Worm (Caenorhabditis elegans): Measurements from ENCODE around the gene srx-86.

Gene srx-86

DNA sequence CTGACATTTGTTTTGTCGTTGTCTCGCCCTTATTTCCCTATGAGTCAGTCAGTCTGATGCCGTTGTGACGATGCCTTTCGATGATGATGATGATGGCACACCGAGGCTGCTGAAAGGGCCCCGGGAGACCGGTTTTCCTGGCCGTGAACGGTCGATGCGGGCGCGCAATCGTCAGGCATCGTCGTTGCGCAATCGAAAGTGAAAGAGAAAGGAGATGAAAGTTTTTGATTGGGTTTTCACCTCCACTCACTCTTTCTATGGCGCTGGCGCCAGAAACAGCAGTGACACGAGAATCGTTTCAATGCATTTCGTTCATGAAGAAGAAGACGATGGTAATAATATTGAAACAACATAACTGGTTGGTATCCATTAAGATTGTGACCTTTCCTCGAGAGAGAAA lies 29.8 kb upstream of the srx-86 start (continued):
- TF ChIP-seq ceh-90 (tag; optimal IDR thresholded peaks at IDR 0.05), result no peak
- peak; percentile 41 for TF ChIP-seq rnt-1 (tag; optimal IDR thresholded peaks at IDR 0.05)
- peak; percentile 14 for TF ChIP-seq jun-1 (tag; optimal IDR thresholded peaks at IDR 0.05)
- TF ChIP-seq fos-1 (tag; optimal IDR thresholded peaks at IDR 0.05), result no peak
- TF ChIP-seq alr-1 (tag; optimal IDR thresholded peaks at IDR 0.05; ENCODE audit: borderline replicate concordance), result no peak
- TF ChIP-seq ama-1 (optimal IDR thresholded peaks at IDR 0.05), result no peak
- TF ChIP-seq elt-2 (tag; optimal IDR thresholded peaks at IDR 0.05), result no peak
- peak; percentile 96 for TF ChIP-seq grh-1 (GFP tag; IDR thresholded peaks at IDR 0.05)
- TF ChIP-seq pax-3 (tag; optimal IDR thresholded peaks at IDR 0.05), result peak; percentile 27
- TF ChIP-seq zag-1 (tag; optimal IDR thresholded peaks at IDR 0.05), result no peak
- TF ChIP-seq snpc-4 (tag; optimal IDR thresholded peaks at IDR 0.05), result no peak
- no peak for TF ChIP-seq pqm-1 (tag; optimal IDR thresholded peaks at IDR 0.05)
- no peak for TF ChIP-seq lir-3 (tag; optimal IDR thresholded peaks at IDR 0.05; ENCODE audit: poor library complexity)
- TF ChIP-seq ceh-82 (tag; optimal IDR thresholded peaks at IDR 0.05), result no peak
- TF ChIP-seq ceh-63 (GFP tag; optimal IDR thresholded peaks at IDR 0.05), result no peak
- peak in 1 of 2 experiments; percentile 58 for TF ChIP-seq egl-27 (tag; optimal IDR thresholded peaks at IDR 0.05)
- TF ChIP-seq mdl-1 (tag; optimal IDR thresholded peaks at IDR 0.05), result peak in 1 of 2 experiments; percentile 57
- peak in 1 of 2 experiments; percentile 31 for TF ChIP-seq lin-35 (GFP tag; optimal IDR thresholded peaks at IDR 0.05)
- peak; percentile 13 for TF ChIP-seq lin-13 (GFP tag; optimal IDR thresholded peaks at IDR 0.05)
- peak; percentile 59 for TF ChIP-seq pag-3 (tag; optimal IDR thresholded peaks at IDR 0.05; ENCODE audit: borderline replicate concordance, insufficient read depth)
- no peak for TF ChIP-seq sptf-1 (tag; optimal IDR thresholded peaks at IDR 0.05)
- TF ChIP-seq ztf-11 (tag; optimal IDR thresholded peaks at IDR 0.05), result no peak
- TF ChIP-seq mef-2 (tag; optimal IDR thresholded peaks at IDR 0.05), result no peak
- TF ChIP-seq tlp-1 (tag; optimal IDR thresholded peaks at IDR 0.05), result no peak
- TF ChIP-seq dsc-1 (tag; optimal IDR thresholded peaks at IDR 0.05), result no peak
- TF ChIP-seq efl-3 (GFP tag; optimal IDR thresholded peaks at IDR 0.05), result peak; percentile 13
- peak; percentile 9 for TF ChIP-seq swsn-7 (tag; optimal IDR thresholded peaks at IDR 0.05)
- no peak for TF ChIP-seq C04F5.9 (tag; optimal IDR thresholded peaks at IDR 0.05)
- TF ChIP-seq unc-98 (GFP tag; IDR thresholded peaks at IDR 0.05), result no peak
- no peak for TF ChIP-seq aly-2 (tag; optimal IDR thresholded peaks at IDR 0.05)
- peak; percentile 66 for TF ChIP-seq nhr-71 (tag; optimal IDR thresholded peaks at IDR 0.05)
- TF ChIP-seq dpl-1 (GFP tag; optimal IDR thresholded peaks at IDR 0.05), result peak in 1 of 3 experiments; percentile 8
- TF ChIP-seq F16B12.6 (tag; optimal IDR thresholded peaks at IDR 0.05), result no peak
- peak in 4 of 6 experiments; percentile 20 to 71 (median 39) for TF ChIP-seq elt-3 (tag; optimal IDR thresholded peaks at IDR 0.05)
- TF ChIP-seq ets-5 (GFP tag; IDR thresholded peaks at IDR 0.05), result no peak
- no peak for TF ChIP-seq nhr-237 (tag; optimal IDR thresholded peaks at IDR 0.05)
- TF ChIP-seq unc-62 (GFP tag; optimal IDR thresholded peaks at IDR 0.05), result no peak
- no peak for TF ChIP-seq fkh-10 (GFP tag; optimal IDR thresholded peaks at IDR 0.05)

DNA sequence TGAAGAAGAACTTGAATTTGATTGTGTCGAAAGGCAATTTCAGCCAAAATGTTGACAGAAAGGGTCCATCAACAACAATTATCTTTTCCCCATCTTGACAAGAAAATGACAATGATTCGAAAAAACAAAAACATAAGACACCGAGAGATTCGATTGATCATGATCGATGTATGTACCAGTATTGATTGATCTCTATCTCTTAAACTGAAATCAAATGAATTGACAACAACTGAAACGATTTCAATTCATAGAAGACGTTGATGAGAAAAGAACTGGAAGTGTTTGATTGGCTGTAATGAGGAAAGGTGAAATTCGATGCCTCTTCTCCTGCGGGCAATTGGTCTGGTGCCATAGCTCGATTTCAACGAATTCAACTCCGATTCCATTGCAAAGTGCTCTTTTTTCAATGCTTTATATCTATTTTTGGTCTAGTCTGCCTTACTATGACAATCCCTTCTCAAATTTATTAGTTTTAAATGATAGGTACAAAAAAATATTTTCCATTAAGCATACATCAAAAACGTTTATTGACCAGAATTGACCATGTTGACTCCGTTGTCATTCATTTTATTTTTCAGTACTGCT lies 29.3 kb upstream of the srx-86 start:
- peak; percentile 17 for TF ChIP-seq ceh-63 (GFP tag; optimal IDR thresholded peaks at IDR 0.05)
- TF ChIP-seq tbx-2 (tag; optimal IDR thresholded peaks at IDR 0.05), result no peak

Data from whole organism, L1 larva.